In the genomic region with DNA sequence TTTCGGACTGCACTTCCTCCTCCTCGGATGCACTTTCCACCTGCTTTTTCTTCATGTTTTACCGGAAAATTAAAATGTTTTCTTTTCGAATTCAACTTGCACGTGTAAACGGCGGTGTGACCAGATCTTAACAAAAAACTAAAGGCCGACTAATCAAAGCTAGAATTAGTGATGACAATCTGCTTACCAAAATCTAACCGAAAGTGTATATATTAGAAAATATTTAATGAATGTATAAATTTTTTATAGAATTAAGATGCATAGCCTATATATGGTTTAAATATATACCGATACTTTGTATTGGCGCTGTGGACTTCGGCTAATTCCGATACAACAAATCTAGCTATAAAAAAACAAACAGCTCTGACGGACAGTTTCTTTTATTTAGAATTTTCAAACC, we compare ENCODE assay signal across 1 fruit fly cellular context.
TF ChIP-seq lines count a peak whose summit lies in the region.

A gene (minus strand): TSS at position 216 of the 400 bp plus-strand sequence.
A gene (plus strand): TSS at position 400 of the 400 bp plus-strand sequence.

TF ChIP-seq in whole organism, embryonic, 481 proteins besides CTCF, POLR2A, EP300 and RAD21 (continued from another document and continues in another):
- TF ChIP-seq CG8089 (GFP tag; optimal IDR thresholded peaks at IDR 0.05; lab: Kevin White, UChicago) (no peak), CG7987 (GFP tag; optimal IDR thresholded peaks at IDR 0.05; lab: Kevin White, UChicago) (no peak), Gug (GFP tag; IDR thresholded peaks at IDR 0.05; lab: Robert Waterston, UW) (peak; percentile 13; the same call in 1 of the 4 replicates), pros (GFP tag; optimal IDR thresholded peaks at IDR 0.05; lab: Kevin White, UChicago) (no peak), grau (tag; optimal IDR thresholded peaks at IDR 0.05; lab: Kevin White, UChicago) (peak; percentile 83), Xbp1 (GFP tag; optimal IDR thresholded peaks at IDR 0.05; lab: Kevin White, UChicago) (peak; percentile 75), ham (GFP tag; IDR thresholded peaks at IDR 0.05; lab: Robert Waterston, UW) (no peak), Hsf (GFP tag; optimal IDR thresholded peaks at IDR 0.05; lab: Kevin White, UChicago) (peak; percentile 25), Deaf1 (tag; optimal IDR thresholded peaks at IDR 0.05; lab: Kevin White, UChicago) (no peak), CG6689 (GFP tag; IDR thresholded peaks at IDR 0.05; lab: Robert Waterston, UW) (peak; percentile 67), twi (tag; optimal IDR thresholded peaks at IDR 0.05; lab: Kevin White, UChicago) (peak; percentile 76), abd-A (tag; optimal IDR thresholded peaks at IDR 0.05; lab: Kevin White, UChicago) (no peak), Hmr (GFP tag; optimal IDR thresholded peaks at IDR 0.05; lab: Kevin White, UChicago) (no peak), CG4730 (GFP tag; IDR thresholded peaks at IDR 0.05; lab: Robert Waterston, UW) (no peak; the same call in 1 of the 2 replicates), CG17829 (tag; optimal IDR thresholded peaks at IDR 0.05; lab: Kevin White, UChicago) (peak; percentile 83), CG12071 (GFP tag; optimal IDR thresholded peaks at IDR 0.05; lab: Kevin White, UChicago) (no peak), Blimp-1 (GFP tag; optimal IDR thresholded peaks at IDR 0.05; lab: Kevin White, UChicago) (peak; percentile 62), p53 (GFP tag; optimal IDR thresholded peaks at IDR 0.05; lab: Kevin White, UChicago) (no peak), CG7786 (GFP tag; optimal IDR thresholded peaks at IDR 0.05; lab: Kevin White, UChicago) (no peak), Bgb (GFP tag; IDR thresholded peaks at IDR 0.05; lab: Robert Waterston, UW; ENCODE audit: partially characterized antibody) (no peak), CG11085 (GFP tag; IDR thresholded peaks at IDR 0.05; lab: Robert Waterston, UW) (no peak; the same call in 1 of the 2 replicates), cato (GFP tag; optimal IDR thresholded peaks at IDR 0.05; lab: Kevin White, UChicago; ENCODE audit: borderline replicate concordance) (peak; percentile 48), Chrac-16 (GFP tag; optimal IDR thresholded peaks at IDR 0.05; lab: Kevin White, UChicago) (peak; percentile 67), HLH54F (GFP tag; optimal IDR thresholded peaks at IDR 0.05; lab: Kevin White, UChicago) (no peak), org-1 (GFP tag; optimal IDR thresholded peaks at IDR 0.05; lab: Kevin White, UChicago) (no peak), fd102C (GFP tag; optimal IDR thresholded peaks at IDR 0.05; lab: Kevin White, UChicago) (no peak), kni (GFP tag; optimal IDR thresholded peaks at IDR 0.05; lab: Kevin White, UChicago) (no peak), Antp (GFP tag; optimal IDR thresholded peaks at IDR 0.05; lab: Kevin White, UChicago) (no peak), onecut (GFP tag; IDR thresholded peaks at IDR 0.05; lab: Robert Waterston, UW) (peak; percentile 31; the same call in 1 of the 2 replicates), CG18476 (GFP tag; optimal IDR thresholded peaks at IDR 0.05; lab: Kevin White, UChicago) (peak; percentile 38), sisA (GFP tag; IDR thresholded peaks at IDR 0.05; lab: Robert Waterston, UW) (peak; percentile 58), Med (GFP tag; lab: Kevin White, UChicago) (peak; percentile 71), CG14860 (GFP tag; IDR thresholded peaks at IDR 0.05; lab: Robert Waterston, UW; ENCODE audit: partially characterized antibody) (no peak), CG4820 (GFP tag; optimal IDR thresholded peaks at IDR 0.05; lab: Kevin White, UChicago) (peak; percentile 81), CG7271 (tag; optimal IDR thresholded peaks at IDR 0.05; lab: Kevin White, UChicago) (no peak), HmgD (GFP tag; optimal IDR thresholded peaks at IDR 0.05; lab: Kevin White, UChicago) (no peak), zen (tag; optimal IDR thresholded peaks at IDR 0.05; lab: Kevin White, UChicago) (peak; percentile 73), tap (tag; optimal IDR thresholded peaks at IDR 0.05; lab: Kevin White, UChicago) (peak; percentile 42), chif (GFP tag; optimal IDR thresholded peaks at IDR 0.05; lab: Kevin White, UChicago) (no peak), CG10654 (GFP tag; optimal IDR thresholded peaks at IDR 0.05; lab: Kevin White, UChicago) (peak; percentile 49), Dll (GFP tag; IDR thresholded peaks at IDR 0.05; lab: Robert Waterston, UW; ENCODE audit: partially characterized antibody) (peak; percentile 66), CG11560 (tag; IDR thresholded peaks at IDR 0.05; lab: Robert Waterston, UW) (no peak), CG17612 (GFP tag; IDR thresholded peaks at IDR 0.05; lab: Robert Waterston, UW) (no peak), zf30C (GFP tag; optimal IDR thresholded peaks at IDR 0.05; lab: Kevin White, UChicago) (no peak), D19B (GFP tag; optimal IDR thresholded peaks at IDR 0.05; lab: Kevin White, UChicago) (no peak), Ravus (GFP tag; IDR thresholded peaks at IDR 0.05; lab: Robert Waterston, UW) (no peak), pum (GFP tag; optimal IDR thresholded peaks at IDR 0.05; lab: Kevin White, UChicago) (no peak), Oaz (GFP tag; IDR thresholded peaks at IDR 0.05; lab: Robert Waterston, UW) (no peak), CG14014 (GFP tag; IDR thresholded peaks at IDR 0.05; lab: Robert Waterston, UW) (peak; percentile 63; the same call in 1 of the 2 replicates), en (GFP tag; optimal IDR thresholded peaks at IDR 0.05; lab: Kevin White, UChicago) (no peak), Camta (GFP tag; optimal IDR thresholded peaks at IDR 0.05; lab: Kevin White, UChicago) (no peak), CG2889 (GFP tag; IDR thresholded peaks at IDR 0.05; lab: Robert Waterston, UW) (0 out of 3 replicates have a peak, but pooled peaks have one; percentile 24), Ets97D (GFP tag; optimal IDR thresholded peaks at IDR 0.05; lab: Kevin White, UChicago) (peak; percentile 11), Ptx1 (GFP tag; IDR thresholded peaks at IDR 0.05; lab: Robert Waterston, UW) (peak; percentile 66), crp (GFP tag; optimal IDR thresholded peaks at IDR 0.05; lab: Kevin White, UChicago) (no peak), CG3726 (GFP tag; IDR thresholded peaks at IDR 0.05; lab: Robert Waterston, UW) (no peak), fru (optimal IDR thresholded peaks at IDR 0.05; lab: Kevin White, UChicago) (no peak), chinmo (GFP tag; IDR thresholded peaks at IDR 0.05; lab: Robert Waterston, UW; ENCODE audit: partially characterized antibody) (no peak), CG12236 (GFP tag; optimal IDR thresholded peaks at IDR 0.05; lab: Kevin White, UChicago) (no peak), Bdp1 (GFP tag; optimal IDR thresholded peaks at IDR 0.05; lab: Kevin White, UChicago) (no peak), Fer2 (tag; optimal IDR thresholded peaks at IDR 0.05; lab: Kevin White, UChicago) (peak; percentile 63), CG13287 (GFP tag; IDR thresholded peaks at IDR 0.05; lab: Robert Waterston, UW; ENCODE audit: partially characterized antibody) (peak; percentile 63), CG18619 (GFP tag; optimal IDR thresholded peaks at IDR 0.05; lab: Kevin White, UChicago) (peak; percentile 43), Myb (GFP tag; optimal IDR thresholded peaks at IDR 0.05; lab: Kevin White, UChicago) (no peak), CG5953 (GFP tag; IDR thresholded peaks at IDR 0.05; lab: Robert Waterston, UW) (no peak), wek (GFP tag; optimal IDR thresholded peaks at IDR 0.05; lab: Kevin White, UChicago) (no peak), lab (GFP tag; optimal IDR thresholded peaks at IDR 0.05; lab: Kevin White, UChicago) (no peak), CG2678 (tag; optimal IDR thresholded peaks at IDR 0.05; lab: Kevin White, UChicago) (peak; percentile 74), Atf3 (GFP tag; optimal IDR thresholded peaks at IDR 0.05; lab: Kevin White, UChicago) (no peak), BEAF-32 (GFP tag; optimal IDR thresholded peaks at IDR 0.05; lab: Kevin White, UChicago) (peak; percentile 61), Dad (GFP tag; optimal IDR thresholded peaks at IDR 0.05; lab: Kevin White, UChicago) (no peak), MBD-R2 (GFP tag; IDR thresholded peaks at IDR 0.05; lab: Robert Waterston, UW) (peak; percentile 88), CG6813 (GFP tag; optimal IDR thresholded peaks at IDR 0.05; lab: Kevin White, UChicago) (no peak), Nf-YA (GFP tag; IDR thresholded peaks at IDR 0.05; lab: Robert Waterston, UW) (0 out of 2 replicates have a peak, but pooled peaks have one; percentile 18), CG10462 (GFP tag; optimal IDR thresholded peaks at IDR 0.05; lab: Kevin White, UChicago) (peak; percentile 23), Fer1 (GFP tag; optimal IDR thresholded peaks at IDR 0.05; lab: Kevin White, UChicago) (peak; percentile 78), CG3847 (GFP tag; IDR thresholded peaks at IDR 0.05; lab: Robert Waterston, UW) (peak; percentile 78), NfI (GFP tag; optimal IDR thresholded peaks at IDR 0.05; lab: Kevin White, UChicago) (peak; percentile 76), klu (GFP tag; IDR thresholded peaks at IDR 0.05; lab: Robert Waterston, UW) (no peak; the same call in 1 of the 2 replicates), CG4617 (GFP tag; optimal IDR thresholded peaks at IDR 0.05; lab: Kevin White, UChicago; ENCODE audit: borderline replicate concordance) (peak; percentile 69), esg (GFP tag; conservative IDR thresholded peaks at IDR 0.05; lab: Robert Waterston, UW) (peak; percentile 68), CG17359 (tag; optimal IDR thresholded peaks at IDR 0.05; lab: Kevin White, UChicago) (peak; percentile 53), CG4424 (GFP tag; optimal IDR thresholded peaks at IDR 0.05; lab: Kevin White, UChicago) (peak; percentile 74), cas (GFP tag; IDR thresholded peaks at IDR 0.05; lab: Robert Waterston, UW) (0 out of 2 replicates have a peak, but pooled peaks have one; percentile 20), jigr1 (GFP tag; IDR thresholded peaks at IDR 0.05; lab: Robert Waterston, UW) (no peak), dimm (GFP tag; IDR thresholded peaks at IDR 0.05; lab: Robert Waterston, UW) (no peak), unc-4 (GFP tag; IDR thresholded peaks at IDR 0.05; lab: Robert Waterston, UW; ENCODE audit: partially characterized antibody) (peak; percentile 33; the same call in 1 of the 2 replicates), bab2 (GFP tag; optimal IDR thresholded peaks at IDR 0.05; lab: Kevin White, UChicago) (no peak), Doc3 (GFP tag; IDR thresholded peaks at IDR 0.05; lab: Robert Waterston, UW; ENCODE audit: partially characterized antibody) (no peak), CG10565 (GFP tag; optimal IDR thresholded peaks at IDR 0.05; lab: Kevin White, UChicago) (no peak), CG14050 (GFP tag; IDR thresholded peaks at IDR 0.05; lab: Robert Waterston, UW) (0 out of 3 replicates have a peak, but pooled peaks have one; percentile 37), CG15479 (GFP tag; optimal IDR thresholded peaks at IDR 0.05; lab: Kevin White, UChicago) (no peak), bcd (GFP tag; optimal IDR thresholded peaks at IDR 0.05; lab: Kevin White, UChicago) (peak; percentile 65), Xrp1 (GFP tag; IDR thresholded peaks at IDR 0.05; lab: Robert Waterston, UW) (peak; percentile 69), Ada2b (GFP tag; IDR thresholded peaks at IDR 0.05; lab: Robert Waterston, UW) (peak; percentile 33; the same call in 1 of the 2 replicates), Dek (tag; optimal IDR thresholded peaks at IDR 0.05; lab: Kevin White, UChicago) (peak; percentile 47), usp (GFP tag; optimal IDR thresholded peaks at IDR 0.05; lab: Kevin White, UChicago) (no peak), bsh (GFP tag; optimal IDR thresholded peaks at IDR 0.05; lab: Kevin White, UChicago) (peak in 1 of 2 experiments; percentile 72), mirr (GFP tag; optimal IDR thresholded peaks at IDR 0.05; lab: Kevin White, UChicago) (no peak), CG4360 (GFP tag; IDR thresholded peaks at IDR 0.05; lab: Robert Waterston, UW) (no peak), CG13775 (GFP tag; optimal IDR thresholded peaks at IDR 0.05; lab: Kevin White, UChicago) (peak; percentile 73), fu2 (GFP tag; optimal IDR thresholded peaks at IDR 0.05; lab: Kevin White, UChicago) (no peak), Drgx (GFP tag; IDR thresholded peaks at IDR 0.05; lab: Robert Waterston, UW) (no peak), inv (GFP tag; IDR thresholded peaks at IDR 0.05; lab: Robert Waterston, UW; ENCODE audit: partially characterized antibody) (peak; percentile 34; the same call in 1 of the 2 replicates), repo (GFP tag; optimal IDR thresholded peaks at IDR 0.05; lab: Kevin White, UChicago) (no peak), Rfx (GFP tag; IDR thresholded peaks at IDR 0.05; lab: Robert Waterston, UW) (peak; percentile 85), toy (GFP tag; IDR thresholded peaks at IDR 0.05; lab: Robert Waterston, UW) (no peak), Elba2 (GFP tag; optimal IDR thresholded peaks at IDR 0.05; lab: Kevin White, UChicago) (peak; percentile 20), CG7928 (GFP tag; optimal IDR thresholded peaks at IDR 0.05; lab: Kevin White, UChicago) (peak; percentile 42), CG32767 (GFP tag; IDR thresholded peaks at IDR 0.05; lab: Robert Waterston, UW) (0 out of 2 replicates have a peak, but pooled peaks have one; percentile 60), row (GFP tag; IDR thresholded peaks at IDR 0.05; lab: Robert Waterston, UW) (peak; percentile 90), D19A (tag; optimal IDR thresholded peaks at IDR 0.05; lab: Kevin White, UChicago) (peak; percentile 61), insv (GFP tag; optimal IDR thresholded peaks at IDR 0.05; lab: Kevin White, UChicago) (peak in 1 of 2 experiments; percentile 28), nmo (GFP tag; optimal IDR thresholded peaks at IDR 0.05; lab: Kevin White, UChicago) (peak; percentile 85), H2.0 (GFP tag; IDR thresholded peaks at IDR 0.05; lab: Robert Waterston, UW) (peak; percentile 33; the same call in 1 of the 2 replicates), Taf1 (GFP tag; IDR thresholded peaks at IDR 0.05; lab: Robert Waterston, UW) (peak; percentile 50; the same call in 1 of the 2 replicates), CG16779 (GFP tag; IDR thresholded peaks at IDR 0.05; lab: Robert Waterston, UW) (no peak), dan (GFP tag; IDR thresholded peaks at IDR 0.05; lab: Robert Waterston, UW) (no peak), Meics (GFP tag; optimal IDR thresholded peaks at IDR 0.05; lab: Kevin White, UChicago) (peak; percentile 48), pfk (GFP tag; optimal IDR thresholded peaks at IDR 0.05; lab: Kevin White, UChicago) (no peak), HLH4C (GFP tag; IDR thresholded peaks at IDR 0.05; lab: Robert Waterston, UW; ENCODE audit: partially characterized antibody) (no peak), run (tag; optimal IDR thresholded peaks at IDR 0.05; lab: Kevin White, UChicago) (no peak), NFAT (GFP tag; IDR thresholded peaks at IDR 0.05; lab: Robert Waterston, UW) (no peak), CG17568 (GFP tag; optimal IDR thresholded peaks at IDR 0.05; lab: Kevin White, UChicago) (no peak), CG8388 (GFP tag; optimal IDR thresholded peaks at IDR 0.05; lab: Kevin White, UChicago) (peak; percentile 45)
